Fruit fly (Drosophila melanogaster) whole organism, embryonic: Measurements from ENCODE around the gene CG15043.
A peak's percentile ranks its signal among the peaks of the same experiment; 100 is the strongest.

ENCODE experiments used
- CG12071 ChIP-seq: fragments of 200-800 bp; sonication (Bioruptor generic); optimal IDR thresholded peaks from 3 replicates; lab custom pipeline; 2018; ENCODE audit warnings: missing biosample characterization, mild to moderate bottlenecking, missing genetic modification characterization
- CG12236 ChIP-seq: fragments of 200-800 bp; sonication (Bioruptor generic); optimal IDR thresholded peaks from 2 replicates; lab custom pipeline; 2016; ENCODE audit warnings: missing biosample characterization, missing genetic modification characterization
- CG13123 ChIP-seq: fragments of 200-800 bp; sonication (Bioruptor generic); optimal IDR thresholded peaks from 2 replicates; lab custom pipeline; 2016; ENCODE audit warnings: missing biosample characterization, missing genetic modification characterization
- CG17912 ChIP-seq: fragments of 200-800 bp; sonication (Bioruptor generic); optimal IDR thresholded peaks from 2 replicates; lab custom pipeline; 2018; ENCODE audit warnings: missing biosample characterization, mild to moderate bottlenecking, missing genetic modification characterization
- CG18476 ChIP-seq: fragments of 200-800 bp; sonication (Bioruptor generic); optimal IDR thresholded peaks from 2 replicates; lab custom pipeline; 2016; ENCODE audit warnings: missing biosample characterization, mild to moderate bottlenecking, missing genetic modification characterization
- CG30431 ChIP-seq: fragments of 200-800 bp; sonication (Bioruptor generic); optimal IDR thresholded peaks from 2 replicates; lab custom pipeline; 2017; ENCODE audit warnings: missing biosample characterization, missing genetic modification characterization
- CG32772 ChIP-seq: fragments of 200-800 bp; sonication (Bioruptor generic); IDR thresholded peaks from 2 replicates; pipeline ENCODE4 v1.3.6; 2022; ENCODE audit warnings: missing biosample characterization, missing genetic modification characterization
- CG4730 ChIP-seq: fragments of 200-800 bp; sonication (Bioruptor generic); IDR thresholded peaks from 2 replicates; pipeline ENCODE4 v1.3.6; 2022; ENCODE audit warnings: missing biosample characterization, missing genetic modification characterization
- CG6854 ChIP-seq: fragments of 200-800 bp; sonication (Bioruptor generic); optimal IDR thresholded peaks from 3 replicates; lab custom pipeline; 2017; ENCODE audit warnings: missing biosample characterization, mild to moderate bottlenecking, missing genetic modification characterization
- CG9215 ChIP-seq: fragments of 200-800 bp; sonication (Bioruptor generic); IDR thresholded peaks from 2 replicates; pipeline ENCODE4 v1.3.6; 2022; ENCODE audit warnings: missing biosample characterization, missing genetic modification characterization
- CG9609 ChIP-seq: fragments of 200-800 bp; sonication (Bioruptor generic); optimal IDR thresholded peaks from 3 replicates; lab custom pipeline; 2016; ENCODE audit warnings: missing biosample characterization, missing genetic modification characterization
- CG9797 ChIP-seq: fragments of 200-800 bp; sonication (Bioruptor generic); optimal IDR thresholded peaks from 3 replicates; lab custom pipeline; 2018; ENCODE audit warnings: missing biosample characterization, mild to moderate bottlenecking, missing genetic modification characterization
- Camta ChIP-seq: fragments of 200-800 bp; sonication (Bioruptor generic); optimal IDR thresholded peaks from 2 replicates; lab custom pipeline; 2016; ENCODE audit warnings: missing biosample characterization, missing genetic modification characterization
- Chrac-16 ChIP-seq: fragments of 200-800 bp; sonication (Bioruptor generic); optimal IDR thresholded peaks from 3 replicates; lab custom pipeline; 2016; ENCODE audit warnings: missing biosample characterization, missing genetic modification characterization
- CoRest ChIP-seq: fragments of 200-800 bp; sonication (Bioruptor generic); optimal IDR thresholded peaks from 3 replicates; lab custom pipeline; 2018; ENCODE audit warnings: missing biosample characterization, mild to moderate bottlenecking, missing genetic modification characterization, moderate library complexity
- E2f1 ChIP-seq: fragments of 200-800 bp; sonication (Bioruptor generic); IDR thresholded peaks from 2 replicates; pipeline ENCODE4 v1.3.6; 2022; ENCODE audit warnings: missing biosample characterization, missing genetic modification characterization
- E2f2 ChIP-seq: fragments of 200-800 bp; sonication (Bioruptor generic); IDR thresholded peaks from 2 replicates; pipeline ENCODE4 v1.3.6; 2022; ENCODE audit warnings: missing biosample characterization, missing genetic modification characterization
- Hsf ChIP-seq: fragments of 200-800 bp; sonication (Bioruptor generic); optimal IDR thresholded peaks from 3 replicates; lab custom pipeline; 2016; ENCODE audit warnings: missing biosample characterization, missing genetic modification characterization
- Mes4 ChIP-seq: fragments of 200-800 bp; sonication (Bioruptor generic); optimal IDR thresholded peaks from 2 replicates; lab custom pipeline; 2016; ENCODE audit warnings: missing biosample characterization, missing genetic modification characterization
- Mrtf ChIP-seq: fragments of 200-800 bp; sonication (Bioruptor generic); IDR thresholded peaks from 3 replicates; pipeline ENCODE4 v1.3.6; 2022; ENCODE audit warnings: missing biosample characterization, missing genetic modification characterization
- Nf-YC ChIP-seq: fragments of 200-800 bp; optimal IDR thresholded peaks from 3 replicates; lab custom pipeline; 2019; ENCODE audit warnings: missing biosample characterization, mild to moderate bottlenecking, missing genetic modification characterization, moderate library complexity
- NfI ChIP-seq: fragments of 200-800 bp; sonication (Bioruptor generic); optimal IDR thresholded peaks from 3 replicates; lab custom pipeline; 2018; ENCODE audit warnings: missing biosample characterization, mild to moderate bottlenecking, missing genetic modification characterization, moderate library complexity
- Ptx1 ChIP-seq: fragments of 200-800 bp; sonication (Bioruptor generic); IDR thresholded peaks from 2 replicates; pipeline ENCODE4 v1.3.6; 2022; ENCODE audit warnings: missing biosample characterization, missing genetic modification characterization
- Rfx ChIP-seq: fragments of 200-800 bp; sonication (Bioruptor generic); IDR thresholded peaks from 2 replicates; pipeline ENCODE4 v1.3.6; 2022; ENCODE audit warnings: missing biosample characterization, missing genetic modification characterization
- Tbp ChIP-seq: fragments of >200 bp; optimal IDR thresholded peaks from 2 replicates; lab custom pipeline; 2018; ENCODE audit warnings: missing biosample characterization, missing genetic modification characterization
- ara ChIP-seq: fragments of 200-800 bp; sonication (Bioruptor generic); IDR thresholded peaks from 2 replicates; pipeline ENCODE4 v1.3.6; 2022; ENCODE audit warnings: missing biosample characterization, missing genetic modification characterization
- bcd ChIP-seq: fragments of 200-800 bp; sonication (Bioruptor generic); optimal IDR thresholded peaks from 2 replicates; lab custom pipeline; 2017; ENCODE audit warnings: missing biosample characterization, mild to moderate bottlenecking, missing genetic modification characterization
- bigmax ChIP-seq: fragments of 200-800 bp; sonication (Bioruptor generic); optimal IDR thresholded peaks from 2 replicates; lab custom pipeline; 2018; ENCODE audit warnings: missing biosample characterization, mild to moderate bottlenecking, missing genetic modification characterization
- cad ChIP-seq: fragments of >200 bp; optimal IDR thresholded peaks from 2 replicates; lab custom pipeline; 2017; ENCODE audit warnings: missing biosample characterization, missing genetic modification characterization
- caup ChIP-seq: fragments of 200-800 bp; sonication (Bioruptor generic); optimal IDR thresholded peaks from 3 replicates; lab custom pipeline; 2017; ENCODE audit warnings: missing biosample characterization, mild to moderate bottlenecking, missing genetic modification characterization, moderate library complexity; ENCODE audit not compliant: severe bottlenecking
- chinmo ChIP-seq: fragments of 200-800 bp; sonication (Bioruptor generic); IDR thresholded peaks from 4 replicates; pipeline ENCODE4 v1.3.6; 2022; ENCODE audit warnings: missing biosample characterization, missing genetic modification characterization; ENCODE audit not compliant: partially characterized antibody
- crp ChIP-seq, 2 experiments: fragments of 200-800 bp; sonication (Bioruptor generic); optimal IDR thresholded peaks; 2 replicates in 1 of 2; 3 replicates in 1 of 2; lab custom pipeline; 2017; ENCODE audit warnings: missing biosample characterization in 2 of 2, missing genetic modification characterization in 2 of 2, mild to moderate bottlenecking in 1 of 2, moderate library complexity in 1 of 2
- dpn ChIP-seq, 2 experiments: fragments of 200-800 bp; sonication (Bioruptor generic); optimal IDR thresholded peaks; 3 replicates each; lab custom pipeline; 2016; ENCODE audit warnings: missing biosample characterization in 2 of 2, missing genetic modification characterization in 2 of 2
- fd3F ChIP-seq: fragments of 200-800 bp; sonication (Bioruptor generic); optimal IDR thresholded peaks from 2 replicates; lab custom pipeline; 2018; ENCODE audit warnings: missing biosample characterization, mild to moderate bottlenecking, missing genetic modification characterization, moderate library complexity
- gem ChIP-seq: fragments of 200-800 bp; sonication (Bioruptor generic); optimal IDR thresholded peaks from 2 replicates; lab custom pipeline; 2019; ENCODE audit warnings: missing biosample characterization, mild to moderate bottlenecking, missing genetic modification characterization, moderate library complexity
- insv ChIP-seq, 2 experiments: fragments of 200-800 bp; sonication (Bioruptor generic); optimal IDR thresholded peaks; 3 replicates each; lab custom pipeline; 2016 to 2018; ENCODE audit warnings: missing biosample characterization in 2 of 2, missing genetic modification characterization in 2 of 2
- lov ChIP-seq, 2 experiments: fragments of 200-800 bp in 1 of 2; fragments of >200 bp in 1 of 2; sonication (Bioruptor generic) in 1 of 2; IDR thresholded peaks in 1 of 2; optimal IDR thresholded peaks in 1 of 2; 2 replicates in 1 of 2; 3 replicates in 1 of 2; pipeline versions ENCODE4 v1.3.6 to Lab custom; 2017 to 2022; ENCODE audit warnings: missing biosample characterization in 1 of 2, missing genetic modification characterization in 1 of 2
- maf-S ChIP-seq: fragments of 200-800 bp; sonication (Bioruptor generic); optimal IDR thresholded peaks from 2 replicates; lab custom pipeline; 2016; ENCODE audit warnings: missing biosample characterization, missing genetic modification characterization
- nmo ChIP-seq: fragments of 200-800 bp; sonication (Bioruptor generic); optimal IDR thresholded peaks from 2 replicates; lab custom pipeline; 2018; ENCODE audit warnings: missing biosample characterization, mild to moderate bottlenecking, missing genetic modification characterization, moderate library complexity
- pita ChIP-seq: fragments of 200-800 bp; sonication (Bioruptor generic); optimal IDR thresholded peaks from 2 replicates; lab custom pipeline; 2017; ENCODE audit warnings: missing biosample characterization, mild to moderate bottlenecking, missing genetic modification characterization
- prd ChIP-seq, 3 experiments: fragments of >200 bp in 2 of 3; fragments of 200-800 bp in 1 of 3; sonication (Bioruptor generic) in 1 of 3; optimal IDR thresholded peaks in 2 of 3; IDR thresholded peaks in 1 of 3; 2 replicates in 2 of 3; 3 replicates in 1 of 3; pipeline versions ENCODE4 v1.3.6 to Lab custom; 2017 to 2022; ENCODE audit warnings: missing biosample characterization in 1 of 3, missing genetic modification characterization in 1 of 3
- pum ChIP-seq: fragments of 200-800 bp; sonication (Bioruptor generic); optimal IDR thresholded peaks from 2 replicates; lab custom pipeline; 2016; ENCODE audit warnings: missing biosample characterization, missing genetic modification characterization
- sens ChIP-seq: fragments of 200-800 bp; sonication (Bioruptor generic); peaks from one replicate; lab custom pipeline; 2016; ENCODE audit warnings: missing biosample characterization, missing genetic modification characterization
- sens-2 ChIP-seq: fragments of 200-800 bp; sonication (Bioruptor generic); IDR thresholded peaks from 2 replicates; pipeline ENCODE4 v1.3.6; 2022; ENCODE audit warnings: missing biosample characterization, missing genetic modification characterization
- stwl ChIP-seq: fragments of 200-800 bp; sonication (Bioruptor generic); optimal IDR thresholded peaks from 3 replicates; lab custom pipeline; 2018; ENCODE audit warnings: missing biosample characterization, mild to moderate bottlenecking, missing genetic modification characterization, moderate library complexity
- tio ChIP-seq: fragments of 200-800 bp; sonication (Bioruptor generic); optimal IDR thresholded peaks from 2 replicates; lab custom pipeline; 2017; ENCODE audit warnings: missing biosample characterization, missing genetic modification characterization, inconsistent platforms
- unpg ChIP-seq: fragments of 200-800 bp; sonication (Bioruptor generic); optimal IDR thresholded peaks from 3 replicates; lab custom pipeline; 2018; ENCODE audit warnings: missing biosample characterization, mild to moderate bottlenecking, missing genetic modification characterization, moderate library complexity
- wor ChIP-seq: fragments of 200-800 bp; sonication (Bioruptor generic); IDR thresholded peaks from 2 replicates; pipeline ENCODE4 v1.3.6; 2022; ENCODE audit warnings: missing biosample characterization, missing genetic modification characterization
- z ChIP-seq: fragments of 200-800 bp; sonication (Bioruptor generic); IDR thresholded peaks from 3 replicates; pipeline ENCODE4 v1.3.6; 2022; ENCODE audit warnings: missing biosample characterization, missing genetic modification characterization

CG15043 gene

dm6 chrX:18517415-18517814, 23.4 kb upstream of the CG15043 start (continued):
- TF ChIP-seq Camta, result peak; percentile 25
- no peak for TF ChIP-seq Tbp
- TF ChIP-seq CG12236, result no peak
- TF ChIP-seq CG9797 (GFP tag; lab: Kevin White, UChicago), result no peak
- 0 out of 2 replicates have a peak, but pooled peaks have one; percentile 12 for TF ChIP-seq E2f1
- no peak for TF ChIP-seq cad (GFP tag; lab: Kevin White, UChicago)
- 0 out of 2 replicates have a peak, but pooled peaks have one; percentile 36 for TF ChIP-seq sens-2 (GFP tag; lab: Robert Waterston, UW)
- TF ChIP-seq chinmo (GFP tag; lab: Robert Waterston, UW), result 0 out of 4 replicates have a peak, but pooled peaks have one; percentile 35
- TF ChIP-seq crp (GFP tag; optimal IDR thresholded peaks at IDR 0.05; lab: Kevin White, UChicago), result no peak
- peak; percentile 10 for TF ChIP-seq pum
- peak; percentile 29 for TF ChIP-seq unpg (GFP tag; lab: Kevin White, UChicago)
- no peak for TF ChIP-seq CG9215 (GFP tag; lab: Robert Waterston, UW)
- 0 out of 3 replicates have a peak, but pooled peaks have one; percentile 39 for TF ChIP-seq z (GFP tag; lab: Robert Waterston, UW)
- peak; percentile 10 for TF ChIP-seq Mes4
- TF ChIP-seq maf-S, result no peak
- TF ChIP-seq stwl, result peak; percentile 27
- TF ChIP-seq E2f2 (GFP tag; lab: Robert Waterston, UW), result peak; percentile 39; the same call in 1 of the 2 replicates
- no peak for TF ChIP-seq caup (GFP tag; lab: Kevin White, UChicago)
- TF ChIP-seq lov (optimal IDR thresholded peaks at IDR 0.05; lab: Kevin White, UChicago), result no peak
- TF ChIP-seq lov (GFP tag; IDR thresholded peaks at IDR 0.05; lab: Robert Waterston, UW), result 0 out of 3 replicates have a peak, but pooled peaks have one; percentile 65
- peak; percentile 12 for TF ChIP-seq bcd (GFP tag; lab: Kevin White, UChicago)
- TF ChIP-seq CG12071 (GFP tag; lab: Kevin White, UChicago), result no peak
- TF ChIP-seq CG9609 (GFP tag; lab: Kevin White, UChicago), result peak; percentile 5
- peak; percentile 53 for TF ChIP-seq CoRest (tag; lab: Kevin White, UChicago)
- TF ChIP-seq Mrtf (GFP tag; lab: Robert Waterston, UW), result peak; percentile 57; the same call in 1 of the 3 replicates
- TF ChIP-seq CG6854 (GFP tag; lab: Kevin White, UChicago), result no peak
- peak; percentile 47 for TF ChIP-seq nmo
- peak; percentile 66 for TF ChIP-seq sens (GFP tag; lab: Kevin White, UChicago)
- peak; percentile 30; the same call in 1 of the 2 replicates for TF ChIP-seq ara (GFP tag; lab: Robert Waterston, UW)
- peak; percentile 53 for TF ChIP-seq Rfx (GFP tag; lab: Robert Waterston, UW)
- no peak for TF ChIP-seq CG18476 (GFP tag; lab: Kevin White, UChicago)
- TF ChIP-seq CG17912, result no peak
- TF ChIP-seq Hsf (GFP tag; lab: Kevin White, UChicago), result peak; percentile 58
- peak; percentile 23 to 47 for TF ChIP-seq dpn (GFP tag; optimal IDR thresholded peaks at IDR 0.05; lab: Kevin White, UChicago)
- TF ChIP-seq insv (GFP tag; optimal IDR thresholded peaks at IDR 0.05; lab: Kevin White, UChicago), result peak in 1 of 2 experiments; percentile 56
- TF ChIP-seq CG13123, result no peak
- peak; percentile 41 for TF ChIP-seq Chrac-16 (GFP tag; lab: Kevin White, UChicago)
- no peak for TF ChIP-seq prd (optimal IDR thresholded peaks at IDR 0.05; lab: Kevin White, UChicago)
- TF ChIP-seq prd (GFP tag; IDR thresholded peaks at IDR 0.05; lab: Robert Waterston, UW), result peak; percentile 58; the same call in 2 of the 3 replicates
- no peak for TF ChIP-seq bigmax (GFP tag; lab: Kevin White, UChicago)
- TF ChIP-seq Nf-YC (tag; lab: Kevin White, UChicago), result peak; percentile 10
- peak; percentile 16 for TF ChIP-seq pita (GFP tag; lab: Kevin White, UChicago)
- TF ChIP-seq CG32772 (GFP tag; lab: Robert Waterston, UW), result peak; percentile 90
- 0 out of 2 replicates have a peak, but pooled peaks have one; percentile 7 for TF ChIP-seq CG4730 (GFP tag; lab: Robert Waterston, UW)
- peak; percentile 49 for TF ChIP-seq NfI
- TF ChIP-seq CG30431 (GFP tag; lab: Kevin White, UChicago), result no peak
- peak; percentile 8 for TF ChIP-seq tio (GFP tag; lab: Kevin White, UChicago)
- peak; percentile 34 for TF ChIP-seq gem (tag; lab: Kevin White, UChicago)
- TF ChIP-seq wor (GFP tag; lab: Robert Waterston, UW), result no peak
- no peak for TF ChIP-seq fd3F (GFP tag; lab: Kevin White, UChicago)
- peak; percentile 31; the same call in 1 of the 2 replicates for TF ChIP-seq Ptx1
